Worm (Caenorhabditis elegans) whole organism, early embryonic: ENCODE results near the gene ZK185.4.

Experiments used
- ama-1 ChIP-seq: fragments of 150-350 bp; optimal IDR thresholded peaks from 2 replicates; lab custom pipeline; 2014
- ceh-13 ChIP-seq: fragments of 200-800 bp; sonication (Bioruptor generic); optimal IDR thresholded peaks from 2 replicates; lab custom pipeline; 2018; ENCODE audit warnings: mild to moderate bottlenecking, missing genetic modification characterization, missing compliant biosample characterization
- ceh-36 ChIP-seq: sonication (generic microtip); optimal IDR thresholded peaks from 2 replicates; lab custom pipeline; 2016; ENCODE audit warnings: missing genetic modification characterization, inconsistent platforms, missing compliant biosample characterization
- flt-1 ChIP-seq: fragments of 200-800 bp; sonication (Bioruptor generic); IDR thresholded peaks from 2 replicates; pipeline ENCODE4 v1.3.6; 2022; ENCODE audit warnings: missing genetic modification characterization, missing compliant biosample characterization
- hmg-4 ChIP-seq: fragments of 200-800 bp; sonication (Bioruptor generic); optimal IDR thresholded peaks from 2 replicates; lab custom pipeline; 2018; ENCODE audit warnings: mild to moderate bottlenecking, missing genetic modification characterization, missing compliant biosample characterization
- hnd-1 ChIP-seq: sonication (generic microtip); optimal IDR thresholded peaks from 2 replicates; lab custom pipeline; 2016; ENCODE audit warnings: missing genetic modification characterization, missing compliant biosample characterization
- pes-1 ChIP-seq: fragments of 200-800 bp; sonication (Bioruptor generic); IDR thresholded peaks from 2 replicates; pipeline ENCODE4 v1.3.6; 2022; ENCODE audit warnings: missing genetic modification reagents, missing genetic modification characterization, missing compliant biosample characterization
- scrt-1 ChIP-seq: fragments of 200-800 bp; sonication (Bioruptor generic); IDR thresholded peaks from 2 replicates; pipeline ENCODE4 v1.3.6; 2022; ENCODE audit warnings: missing genetic modification characterization, missing compliant biosample characterization
- sea-1 ChIP-seq: fragments of 200-800 bp; sonication (Bioruptor generic); conservative IDR thresholded peaks from 2 replicates; pipeline ENCODE4 v1.3.6; 2022; ENCODE audit warnings: missing genetic modification characterization, missing compliant biosample characterization

DNA sequence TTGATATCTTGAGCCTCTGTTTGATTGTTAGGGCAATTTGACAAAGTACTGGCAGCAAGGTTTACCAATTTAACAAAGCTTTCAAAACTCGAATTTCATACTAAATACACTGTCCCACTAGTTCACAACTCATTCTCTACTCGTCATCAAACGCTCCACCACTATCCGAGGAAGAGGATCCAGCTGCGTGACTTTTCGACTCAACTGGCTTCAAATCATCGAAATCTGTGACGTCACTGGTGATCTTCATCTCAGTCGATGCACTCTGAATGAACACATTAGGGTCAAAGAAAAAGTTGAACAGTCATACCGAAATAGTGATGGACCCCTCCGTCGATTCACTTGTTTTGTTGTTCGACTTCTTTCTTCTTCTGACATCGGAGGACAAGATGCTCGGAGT is 33.0 kb upstream of the ZK185.4 start:
- TF ChIP-seq ceh-13 (GFP tag; lab: Kevin White, UChicago) = no peak
- no peak for TF ChIP-seq hmg-4
- TF ChIP-seq ama-1 (lab: Kevin White, UChicago) = no peak
- TF ChIP-seq scrt-1 (GFP tag; lab: Robert Waterston, UW) = no peak
- no peak for TF ChIP-seq flt-1 (GFP tag; lab: Robert Waterston, UW)
- TF ChIP-seq ceh-36 (tag; lab: Kevin White, UChicago) = no peak
- TF ChIP-seq hnd-1 (tag; lab: Kevin White, UChicago) = no peak
- no peak for TF ChIP-seq sea-1 (GFP tag; lab: Robert Waterston, UW)
- TF ChIP-seq pes-1 = no peak
